Fruit fly (Drosophila melanogaster): Measurements from ENCODE around the gene CG13771.

Gene CG13771

DNA sequence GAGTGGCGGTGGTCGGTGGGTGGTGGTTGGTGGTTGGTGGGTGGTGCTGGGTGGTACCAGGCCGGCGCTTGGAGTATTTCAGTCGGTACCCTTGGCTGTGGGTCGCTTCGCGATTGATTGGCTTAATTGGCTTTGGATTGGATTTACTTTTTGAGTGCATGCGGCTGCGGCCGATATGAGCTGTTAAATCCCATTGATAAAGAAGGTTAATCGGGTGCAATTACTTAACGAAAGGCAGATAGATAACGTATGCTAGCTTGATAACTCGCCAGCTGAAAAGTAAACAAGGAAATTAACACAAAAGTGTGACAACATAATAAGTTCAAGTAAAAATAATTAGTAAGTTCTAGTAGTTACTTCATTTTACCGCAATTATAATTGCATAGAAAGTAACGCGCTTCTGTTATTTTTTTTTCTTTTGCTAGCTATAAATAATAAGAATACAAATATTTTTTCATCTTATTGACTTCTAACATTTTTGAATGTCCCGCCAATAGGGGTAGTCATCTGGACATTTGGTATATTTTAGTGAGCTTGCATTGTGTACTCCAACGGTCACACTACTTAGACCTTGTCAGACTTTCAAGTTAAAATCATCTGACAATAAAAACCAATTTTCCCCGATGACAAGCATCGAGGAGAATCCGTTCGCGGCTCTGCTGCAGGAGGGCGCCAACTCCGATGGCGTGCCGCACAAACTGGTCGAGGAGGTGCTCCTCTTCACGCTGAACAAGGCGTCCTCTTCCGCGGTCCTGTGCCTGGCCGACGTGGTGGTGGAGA, 5.3 kb downstream of the CG13771 start, which contains the start of the genes CG31636 and Ube4A:
CG31636 (minus strand) TSS at position 184 of the 780 bp plus-strand sequence.
Ube4A (plus strand) TSS at position 549 of the 780 bp plus-strand sequence.
- peak; percentile 64 for TF ChIP-seq Vsx2 (GFP tag; optimal IDR thresholded peaks at IDR 0.05; ENCODE audit: partially characterized antibody)
- no peak for TF ChIP-seq Rel (GFP tag; optimal IDR thresholded peaks at IDR 0.05)
- TF ChIP-seq Rel (tag; optimal IDR thresholded peaks at IDR 0.05), result peak; percentile 51
- TF ChIP-seq psq (GFP tag; optimal IDR thresholded peaks at IDR 0.05), result no peak

DNA sequence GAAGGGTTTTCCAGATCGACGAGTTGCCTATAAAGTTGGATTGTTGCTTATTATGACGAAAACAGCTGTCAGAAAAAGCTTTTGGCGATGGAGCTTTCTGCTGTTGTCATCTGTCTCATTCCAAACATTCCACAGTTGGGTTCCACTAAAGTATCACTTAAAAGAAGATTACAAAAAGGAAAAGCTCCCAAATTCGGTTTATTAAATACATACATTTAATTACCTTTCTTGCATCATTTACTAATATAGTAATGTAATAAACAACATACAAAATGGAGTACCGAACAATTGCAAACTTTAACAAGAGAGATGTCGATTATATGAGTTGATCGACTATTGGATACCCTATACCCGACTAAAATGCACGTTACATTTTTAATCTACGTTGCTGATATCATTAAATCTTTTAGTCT, 7.1 kb downstream of the CG13771 start, which contains the start of gene CG31633:
CG31633 (minus strand) TSS at position 58 of the 413 bp plus-strand sequence.
- no peak for TF ChIP-seq pan (optimal IDR thresholded peaks at IDR 0.05)
- no peak for TF ChIP-seq Dif (GFP tag; optimal IDR thresholded peaks at IDR 0.05; ENCODE audit: partially characterized antibody)
- TF ChIP-seq dsf (GFP tag; optimal IDR thresholded peaks at IDR 0.05; ENCODE audit: borderline replicate concordance), result no peak
- no peak for TF ChIP-seq CG9705 (GFP tag; optimal IDR thresholded peaks at IDR 0.05)
- no peak for TF ChIP-seq Myc (optimal IDR thresholded peaks at IDR 0.05)
- TF ChIP-seq Hr78 (GFP tag; optimal IDR thresholded peaks at IDR 0.05), result no peak
- no peak for TF ChIP-seq foxo (GFP tag; optimal IDR thresholded peaks at IDR 0.05)
- no peak for TF ChIP-seq woc (GFP tag; optimal IDR thresholded peaks at IDR 0.05)
- TF ChIP-seq Hr83 (GFP tag; optimal IDR thresholded peaks at IDR 0.05; ENCODE audit: poor library complexity, severe bottlenecking), result no peak
- no peak for TF ChIP-seq Hnf4 (GFP tag; optimal IDR thresholded peaks at IDR 0.05)
- no peak for TF ChIP-seq HLH106 (tag; optimal IDR thresholded peaks at IDR 0.05)
- TF ChIP-seq ey (GFP tag; optimal IDR thresholded peaks at IDR 0.05), result no peak
- TF ChIP-seq rgr (GFP tag; optimal IDR thresholded peaks at IDR 0.05), result no peak

dm6 chr2L:6649085-6649754, 14.2 kb downstream of the CG13771 start, which contains the start of the genes CG31635 and Tango1:
TSS of gene CG31635 (minus strand) at chr2L:6649114.
TSS of gene Tango1 (plus strand) at chr2L:6649388.
- TF ChIP-seq Rel (GFP tag; optimal IDR thresholded peaks at IDR 0.05) (no peak), Rel (tag; optimal IDR thresholded peaks at IDR 0.05) (peak; percentile 36), rgr (GFP tag; optimal IDR thresholded peaks at IDR 0.05) (no peak), N (GFP tag; optimal IDR thresholded peaks at IDR 0.05) (peak; percentile 3), usp (GFP tag; optimal IDR thresholded peaks at IDR 0.05) (no peak), ey (GFP tag; optimal IDR thresholded peaks at IDR 0.05) (peak; percentile 23), Hr83 (GFP tag; optimal IDR thresholded peaks at IDR 0.05; ENCODE audit: poor library complexity, severe bottlenecking) (peak; percentile 43), Abd-B (GFP tag; optimal IDR thresholded peaks at IDR 0.05) (peak; percentile 22)

dm6 chr2L:6648163-6648628, 15.2 kb downstream of the CG13771 start:
- peak; percentile 35 for TF ChIP-seq Mio (GFP tag; optimal IDR thresholded peaks at IDR 0.05)
- no peak for TF ChIP-seq usp (GFP tag; optimal IDR thresholded peaks at IDR 0.05)
- peak; percentile 57 for TF ChIP-seq Jra (GFP tag; optimal IDR thresholded peaks at IDR 0.05)
- TF ChIP-seq fru (GFP tag; optimal IDR thresholded peaks at IDR 0.05), result peak; percentile 93
- peak; percentile 42 for TF ChIP-seq dsf (GFP tag; optimal IDR thresholded peaks at IDR 0.05; ENCODE audit: borderline replicate concordance)
- no peak for TF ChIP-seq dmrt93B (GFP tag; optimal IDR thresholded peaks at IDR 0.05)
- TF ChIP-seq Rel (GFP tag; optimal IDR thresholded peaks at IDR 0.05), result peak; percentile 72
- TF ChIP-seq Rel (tag; optimal IDR thresholded peaks at IDR 0.05), result peak; percentile 69
- TF ChIP-seq GATAd (GFP tag; optimal IDR thresholded peaks at IDR 0.05), result peak; percentile 55
- no peak for TF ChIP-seq Myc (optimal IDR thresholded peaks at IDR 0.05)
- TF ChIP-seq tai (GFP tag; optimal IDR thresholded peaks at IDR 0.05), result no peak
- TF ChIP-seq psq (GFP tag; optimal IDR thresholded peaks at IDR 0.05), result peak; percentile 88
- peak; percentile 87 for TF ChIP-seq CG9705 (GFP tag; optimal IDR thresholded peaks at IDR 0.05)
- no peak for TF ChIP-seq Dfd (GFP tag; optimal IDR thresholded peaks at IDR 0.05)
- TF ChIP-seq sv (GFP tag; optimal IDR thresholded peaks at IDR 0.05), result peak; percentile 95
- TF ChIP-seq N (GFP tag; optimal IDR thresholded peaks at IDR 0.05), result no peak
- TF ChIP-seq woc (GFP tag; optimal IDR thresholded peaks at IDR 0.05), result peak; percentile 86
- TF ChIP-seq dl (GFP tag; optimal IDR thresholded peaks at IDR 0.05; ENCODE audit: insufficient read depth in 1 of 2, partially characterized antibody in 2 of 2), result no peak
- no peak for TF ChIP-seq Abd-B (GFP tag; optimal IDR thresholded peaks at IDR 0.05)
- TF ChIP-seq OdsH (GFP tag; optimal IDR thresholded peaks at IDR 0.05), result peak; percentile 92
- no peak for TF ChIP-seq Vsx2 (GFP tag; optimal IDR thresholded peaks at IDR 0.05; ENCODE audit: partially characterized antibody)
- TF ChIP-seq Dif (GFP tag; optimal IDR thresholded peaks at IDR 0.05; ENCODE audit: partially characterized antibody), result no peak
- peak in 1 of 2 experiments; percentile 96 for TF ChIP-seq foxo (GFP tag; optimal IDR thresholded peaks at IDR 0.05)
- TF ChIP-seq lola (GFP tag; optimal IDR thresholded peaks at IDR 0.05), result no peak
- TF ChIP-seq h (GFP tag; optimal IDR thresholded peaks at IDR 0.05), result peak; percentile 94
- no peak for TF ChIP-seq brk (GFP tag; optimal IDR thresholded peaks at IDR 0.05)
- no peak for TF ChIP-seq Hr78 (GFP tag; optimal IDR thresholded peaks at IDR 0.05)
- peak; percentile 93 for TF ChIP-seq HLH106 (tag; optimal IDR thresholded peaks at IDR 0.05)
- TF ChIP-seq pan (optimal IDR thresholded peaks at IDR 0.05), result no peak
- TF ChIP-seq sage (GFP tag; optimal IDR thresholded peaks at IDR 0.05), result no peak
- no peak for TF ChIP-seq Hr83 (GFP tag; optimal IDR thresholded peaks at IDR 0.05; ENCODE audit: poor library complexity, severe bottlenecking)
- TF ChIP-seq ey (GFP tag; optimal IDR thresholded peaks at IDR 0.05), result peak; percentile 90
- peak; percentile 90 for TF ChIP-seq Sp1 (GFP tag; optimal IDR thresholded peaks at IDR 0.05)
- peak; percentile 93 for TF ChIP-seq br (GFP tag; optimal IDR thresholded peaks at IDR 0.05)
- no peak for TF ChIP-seq Hnf4 (GFP tag; optimal IDR thresholded peaks at IDR 0.05)
- no peak for TF ChIP-seq jim (GFP tag; optimal IDR thresholded peaks at IDR 0.05)

Measured in whole organism, wandering third instar larva.